Fruit fly (Drosophila melanogaster): ENCODE measurements around the gene CG18094.

CG18094 gene

dm6 chr2L:19455209-19455608, 34.9 kb upstream of the CG18094 start:
- peak; percentile 6 for TF ChIP-seq sug (tag; optimal IDR thresholded peaks at IDR 0.05)
- TF ChIP-seq CG8478 (optimal IDR thresholded peaks at IDR 0.05), result no peak
- TF ChIP-seq Doc2 (GFP tag; IDR thresholded peaks at IDR 0.05), result no peak
- no peak for TF ChIP-seq en (GFP tag; optimal IDR thresholded peaks at IDR 0.05)
- TF ChIP-seq pum (GFP tag; optimal IDR thresholded peaks at IDR 0.05), result no peak
- TF ChIP-seq Nf-YB (GFP tag; optimal IDR thresholded peaks at IDR 0.05), result no peak
- no peak for TF ChIP-seq CG6854 (GFP tag; optimal IDR thresholded peaks at IDR 0.05)
- no peak for TF ChIP-seq Dek (tag; optimal IDR thresholded peaks at IDR 0.05)
- TF ChIP-seq CG2199 (GFP tag; IDR thresholded peaks at IDR 0.05), result no peak
- TF ChIP-seq btn (GFP tag; optimal IDR thresholded peaks at IDR 0.05), result no peak
- no peak for TF ChIP-seq pita (GFP tag; optimal IDR thresholded peaks at IDR 0.05)
- TF ChIP-seq CG12391 (tag; optimal IDR thresholded peaks at IDR 0.05), result no peak
- TF ChIP-seq Dfd (GFP tag; optimal IDR thresholded peaks at IDR 0.05), result no peak
- 0 out of 2 replicates have a peak, but pooled peaks have one; percentile 23 for TF ChIP-seq nerfin-2 (GFP tag; IDR thresholded peaks at IDR 0.05; ENCODE audit: partially characterized antibody)
- TF ChIP-seq eyg (GFP tag; optimal IDR thresholded peaks at IDR 0.05), result no peak
- peak in 1 of 2 experiments; percentile 69 for TF ChIP-seq Hr78 (GFP tag; optimal IDR thresholded peaks at IDR 0.05)
- no peak for TF ChIP-seq Stat92E (GFP tag; optimal IDR thresholded peaks at IDR 0.05)
- TF ChIP-seq mld (GFP tag; IDR thresholded peaks at IDR 0.05; ENCODE audit: partially characterized antibody), result no peak
- peak; percentile 1 for TF ChIP-seq Med (GFP tag)

DNA sequence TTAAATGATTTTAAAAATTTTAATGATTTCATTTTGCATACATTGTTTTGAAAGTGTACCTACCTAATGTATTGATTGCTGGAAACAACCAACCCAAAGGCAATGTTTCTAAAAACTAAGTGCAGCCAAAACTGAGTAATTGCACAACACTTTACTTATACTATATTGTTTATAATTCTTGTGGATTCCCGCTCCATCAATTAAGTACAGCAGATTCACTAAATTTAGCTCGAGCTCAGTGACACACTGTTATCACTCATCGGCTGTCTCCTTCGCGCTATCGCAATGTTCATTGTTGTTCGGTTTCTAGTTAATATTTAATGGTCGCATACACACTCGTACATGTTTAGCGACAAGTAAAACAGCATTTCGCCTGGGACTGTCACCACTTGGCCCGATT, 34.3 kb upstream of the CG18094 start:
- TF ChIP-seq Pdp1 (GFP tag; optimal IDR thresholded peaks at IDR 0.05), result peak in 1 of 2 experiments; percentile 6
- TF ChIP-seq salm (tag; optimal IDR thresholded peaks at IDR 0.05), result no peak

DNA sequence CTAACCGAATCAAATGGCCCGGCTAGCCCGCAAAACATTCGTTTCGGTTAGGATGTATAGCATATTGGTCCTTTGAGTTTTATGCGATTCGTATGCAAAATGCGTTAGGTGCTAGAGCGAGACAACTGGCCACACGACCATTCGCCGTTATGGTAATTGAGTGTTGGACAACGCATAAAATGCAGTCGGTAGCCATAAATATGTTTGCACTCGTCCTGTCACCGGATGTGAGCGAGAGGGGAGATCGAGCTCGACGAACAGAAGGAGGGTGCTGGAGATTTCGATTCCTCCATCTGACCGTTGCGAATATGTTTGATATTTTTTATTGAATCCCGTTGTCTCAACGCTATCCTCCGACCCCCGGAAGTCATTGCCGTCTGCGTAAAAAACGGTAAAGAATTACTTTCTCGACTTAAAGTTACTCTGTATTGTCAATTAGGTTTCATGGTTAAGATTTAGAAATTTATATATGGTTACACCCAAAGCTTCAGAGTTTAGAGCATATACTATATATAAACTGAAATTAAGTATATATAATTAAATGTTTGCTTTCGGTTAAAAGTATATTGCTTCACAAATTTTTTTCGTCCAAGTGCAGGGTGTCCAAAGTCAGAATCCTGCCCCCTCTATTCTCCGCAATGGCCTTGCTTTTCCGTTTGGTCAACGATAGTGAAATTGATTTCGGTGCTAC, 32.0 kb upstream of the CG18094 start:
- TF ChIP-seq CG7271 (tag; optimal IDR thresholded peaks at IDR 0.05) (peak; percentile 76), pan (optimal IDR thresholded peaks at IDR 0.05) (no peak), pan (GFP tag; optimal IDR thresholded peaks at IDR 0.05 in 1 of 2, IDR thresholded peaks at IDR 0.05 in 1 of 2) (no peak), row (GFP tag; IDR thresholded peaks at IDR 0.05) (peak; percentile 51; the same call in 1 of the 3 replicates), CG1603 (tag; optimal IDR thresholded peaks at IDR 0.05) (no peak), slp2 (GFP tag; optimal IDR thresholded peaks at IDR 0.05) (no peak), phol (tag; optimal IDR thresholded peaks at IDR 0.05) (peak; percentile 67), CG8089 (GFP tag; optimal IDR thresholded peaks at IDR 0.05) (no peak), CG17361 (GFP tag; IDR thresholded peaks at IDR 0.05) (0 out of 3 replicates have a peak, but pooled peaks have one; percentile 10), Med (GFP tag) (no peak), CG6813 (GFP tag; optimal IDR thresholded peaks at IDR 0.05) (no peak), CG9797 (GFP tag; optimal IDR thresholded peaks at IDR 0.05) (no peak), D (optimal IDR thresholded peaks at IDR 0.05) (no peak), D (GFP tag; optimal IDR thresholded peaks at IDR 0.05) (no peak), D19A (tag; optimal IDR thresholded peaks at IDR 0.05) (peak; percentile 16), CG12071 (GFP tag; optimal IDR thresholded peaks at IDR 0.05) (no peak), HLHmδ (GFP tag; optimal IDR thresholded peaks at IDR 0.05) (peak; percentile 11), CG10267 (tag; optimal IDR thresholded peaks at IDR 0.05) (peak; percentile 61), ken (GFP tag; IDR thresholded peaks at IDR 0.05) (no peak), CG15073 (GFP tag; optimal IDR thresholded peaks at IDR 0.05) (no peak), Dfd (GFP tag; optimal IDR thresholded peaks at IDR 0.05) (no peak), abd-A (tag; optimal IDR thresholded peaks at IDR 0.05) (no peak), sqz (GFP tag; optimal IDR thresholded peaks at IDR 0.05) (peak; percentile 9), CG13296 (GFP tag; optimal IDR thresholded peaks at IDR 0.05) (no peak), CG8944 (GFP tag; optimal IDR thresholded peaks at IDR 0.05) (no peak), Hmx (GFP tag; optimal IDR thresholded peaks at IDR 0.05) (no peak), Nf-YC (tag; optimal IDR thresholded peaks at IDR 0.05) (no peak), BEAF-32 (GFP tag; optimal IDR thresholded peaks at IDR 0.05) (no peak), vfl (GFP tag; optimal IDR thresholded peaks at IDR 0.05) (no peak)
